Fruit fly (Drosophila melanogaster) whole organism: ENCODE data around the gene RpL7-like.

Experiments
- EcR ChIP-seq, 2 experiments: fragments of >200 bp; optimal IDR thresholded peaks; 2 replicates each; lab custom pipeline; 2017; ENCODE audit warnings: missing biosample characterization in 2 of 2, missing genetic modification characterization in 2 of 2, missing genetic modification reagents in 2 of 2
- psq ChIP-seq: fragments of >200 bp; optimal IDR thresholded peaks from 2 replicates; lab custom pipeline; 2017

DNA sequence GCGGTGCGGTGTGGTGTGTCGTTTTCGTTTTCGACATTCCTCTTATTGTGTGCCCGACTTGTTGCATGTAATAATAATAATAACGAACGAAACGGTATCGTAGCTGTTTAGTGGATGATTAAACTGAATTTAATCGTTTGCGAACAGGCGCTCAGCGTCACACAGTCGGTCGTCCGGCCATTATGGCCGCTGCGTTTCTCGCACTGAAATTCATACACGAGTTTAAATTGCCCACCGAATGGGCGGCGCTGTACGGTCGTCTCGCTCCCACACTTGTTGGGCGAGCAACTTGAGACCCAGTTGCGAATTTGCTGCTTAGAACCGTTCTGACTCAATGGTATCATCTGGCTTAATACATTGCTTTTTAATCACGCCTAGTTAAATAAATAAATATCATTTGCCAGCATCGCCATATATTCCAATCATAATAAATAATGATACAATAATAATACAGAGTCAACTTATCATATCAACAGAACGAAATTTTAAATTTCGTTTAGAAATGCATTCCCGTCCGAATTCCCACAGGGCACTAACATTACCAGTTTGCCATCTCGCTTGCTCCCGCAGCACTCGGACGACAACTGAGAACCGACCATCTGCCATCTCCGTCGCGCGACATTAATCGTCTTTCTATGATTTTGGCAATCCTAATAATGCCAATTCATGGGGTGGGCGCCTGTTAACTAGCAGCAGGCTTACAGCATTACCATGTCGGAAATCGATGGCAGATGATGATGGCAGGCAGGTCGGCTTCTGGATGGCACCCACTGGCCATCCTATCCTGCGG is 45.1 kb upstream of the RpL7-like start:
- TF ChIP-seq EcR (GFP tag; optimal IDR thresholded peaks at IDR 0.05; lab: Kevin White, UChicago) = no peak
- TF ChIP-seq psq = no peak
